Worm (Caenorhabditis elegans): ENCODE measurements around the gene pycr-1.
A peak's percentile ranks its signal among the peaks of the same experiment; 100 is the strongest.

The pycr-1 gene

ce11 chrX:12164943-12165342 lies 18.3 kb downstream of the pycr-1 start:
- no peak for TF ChIP-seq sea-2 (GFP tag; optimal IDR thresholded peaks at IDR 0.05)
- no peak for TF ChIP-seq R02D3.7 (tag; optimal IDR thresholded peaks at IDR 0.05)
- TF ChIP-seq egl-5 (tag; optimal IDR thresholded peaks at IDR 0.05), result peak; percentile 21
- no peak for TF ChIP-seq ceh-16 (tag; optimal IDR thresholded peaks at IDR 0.05)
- peak; percentile 80 for TF ChIP-seq elt-1 (tag; optimal IDR thresholded peaks at IDR 0.05)

DNA sequence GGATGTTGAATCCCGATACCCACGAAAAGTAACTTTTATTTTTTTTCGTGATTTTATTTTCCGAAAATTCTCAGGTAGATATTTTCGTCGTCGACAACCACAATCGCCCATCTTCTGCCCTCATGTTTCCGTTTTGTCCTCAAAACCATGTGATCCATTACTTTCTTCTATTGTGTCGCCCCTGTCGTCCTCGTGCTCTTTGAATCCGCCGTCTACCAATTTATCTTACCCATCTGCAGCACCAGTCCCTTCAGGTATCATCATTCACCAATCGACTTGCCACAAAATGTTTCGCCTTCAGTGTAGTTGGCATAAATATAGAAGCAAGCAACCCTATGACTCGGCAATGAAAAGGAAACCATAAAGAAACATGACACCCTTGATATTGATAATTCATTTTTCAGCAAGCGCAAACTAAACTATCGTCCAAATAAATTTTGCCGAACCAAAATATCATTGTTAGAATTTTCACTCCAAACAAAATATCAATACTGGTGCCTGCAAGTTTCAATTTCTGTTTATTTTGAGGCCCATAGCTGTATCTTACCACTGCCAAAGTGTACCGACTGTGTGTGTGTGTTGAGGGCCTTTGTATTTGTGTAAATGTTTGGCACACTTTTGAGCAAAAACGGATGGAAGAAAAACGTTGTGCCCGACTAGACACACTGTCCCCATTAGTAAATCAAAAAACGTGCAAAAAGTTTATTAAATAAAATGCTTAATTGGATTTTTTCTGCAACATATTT lies 21.2 kb downstream of the pycr-1 start:
- TF ChIP-seq lin-39 (tag; optimal IDR thresholded peaks at IDR 0.05) (peak; percentile 59), pha-4 (tag; optimal IDR thresholded peaks at IDR 0.05) (peak; percentile 80), elt-2 (tag; optimal IDR thresholded peaks at IDR 0.05) (no peak), nhr-43 (tag; optimal IDR thresholded peaks at IDR 0.05; ENCODE audit: poor library complexity, severe bottlenecking) (no peak)

DNA sequence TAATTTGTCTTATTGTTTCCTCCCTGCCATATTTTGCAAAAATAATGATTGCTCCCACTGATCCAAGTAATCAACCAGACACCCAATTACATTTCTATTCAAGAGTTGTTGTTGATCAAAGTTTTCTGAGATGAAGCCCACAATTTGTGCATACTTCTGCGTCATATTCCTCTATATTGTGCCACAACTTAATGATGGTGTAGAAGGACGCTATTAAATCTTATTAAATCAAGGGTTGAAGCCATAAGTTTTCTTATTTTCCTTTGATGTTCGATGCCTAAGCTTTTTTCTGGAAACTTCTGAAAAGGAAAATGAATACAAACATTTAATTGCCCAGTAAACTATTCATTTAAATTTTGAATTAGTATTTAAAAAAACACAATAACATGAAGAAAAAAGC lies 22.1 kb downstream of the pycr-1 start:
- no peak for TF ChIP-seq zag-1 (tag; optimal IDR thresholded peaks at IDR 0.05)
- no peak for TF ChIP-seq lsy-12 (tag; optimal IDR thresholded peaks at IDR 0.05)
- peak; percentile 10 for TF ChIP-seq pha-4 (tag; optimal IDR thresholded peaks at IDR 0.05)
- no peak for TF ChIP-seq eor-1 (tag; optimal IDR thresholded peaks at IDR 0.05)
- no peak for TF ChIP-seq nhr-23 (tag; optimal IDR thresholded peaks at IDR 0.05)
- TF ChIP-seq nhr-25 (tag; optimal IDR thresholded peaks at IDR 0.05), result peak; percentile 19
- TF ChIP-seq unc-62 (GFP tag; optimal IDR thresholded peaks at IDR 0.05), result no peak
- no peak for TF ChIP-seq nhr-12 (tag; optimal IDR thresholded peaks at IDR 0.05)

ce11 chrX:12169390-12169789 lies 22.8 kb downstream of the pycr-1 start:
- TF ChIP-seq ama-1 (optimal IDR thresholded peaks at IDR 0.05) (peak; percentile 67), nhr-237 (tag; optimal IDR thresholded peaks at IDR 0.05) (no peak), nhr-11 (tag; optimal IDR thresholded peaks at IDR 0.05) (no peak), zag-1 (tag; optimal IDR thresholded peaks at IDR 0.05) (no peak), nhr-77 (tag; optimal IDR thresholded peaks at IDR 0.05) (no peak)

ce11 chrX:12171631-12172348 lies 25.2 kb downstream of the pycr-1 start, which contains the start of gene F57G12.1:
Gene F57G12.1 (minus strand): TSS chrX:12171681.
- peak; percentile 71 for TF ChIP-seq elt-1 (tag; optimal IDR thresholded peaks at IDR 0.05)
- no peak for TF ChIP-seq aly-2 (tag; optimal IDR thresholded peaks at IDR 0.05)
- TF ChIP-seq lsy-12 (tag; optimal IDR thresholded peaks at IDR 0.05), result peak; percentile 9
- TF ChIP-seq lin-39 (tag; optimal IDR thresholded peaks at IDR 0.05), result peak; percentile 97
- no peak for TF ChIP-seq nhr-28 (tag; optimal IDR thresholded peaks at IDR 0.05)
- peak; percentile 81 for TF ChIP-seq ama-1 (optimal IDR thresholded peaks at IDR 0.05)
- TF ChIP-seq unc-62 (GFP tag; optimal IDR thresholded peaks at IDR 0.05), result peak; percentile 55
- peak; percentile 41 for TF ChIP-seq pqm-1 (tag; optimal IDR thresholded peaks at IDR 0.05)
- no peak for TF ChIP-seq ceh-9 (tag; optimal IDR thresholded peaks at IDR 0.05)
- TF ChIP-seq fos-1 (tag; optimal IDR thresholded peaks at IDR 0.05), result no peak
- peak; percentile 90 for TF ChIP-seq nfya-1 (tag; optimal IDR thresholded peaks at IDR 0.05; ENCODE audit: insufficient read depth)
- TF ChIP-seq nhr-25 (tag; optimal IDR thresholded peaks at IDR 0.05), result peak; percentile 88
- TF ChIP-seq ceh-82 (tag; optimal IDR thresholded peaks at IDR 0.05), result no peak
- no peak for TF ChIP-seq elt-3 (tag; optimal IDR thresholded peaks at IDR 0.05)
- TF ChIP-seq daf-12 (tag; optimal IDR thresholded peaks at IDR 0.05), result no peak
- peak; percentile 56 for TF ChIP-seq fkh-10 (GFP tag; optimal IDR thresholded peaks at IDR 0.05)
- peak; percentile 5 for TF ChIP-seq tbx-2 (tag; optimal IDR thresholded peaks at IDR 0.05)
- TF ChIP-seq jun-1 (tag; optimal IDR thresholded peaks at IDR 0.05), result peak; percentile 36
- TF ChIP-seq lin-15B (tag; optimal IDR thresholded peaks at IDR 0.05), result peak; percentile 7
- TF ChIP-seq egl-5 (tag; optimal IDR thresholded peaks at IDR 0.05), result peak; percentile 48
- peak; percentile 85 for TF ChIP-seq pha-4 (tag; optimal IDR thresholded peaks at IDR 0.05)
- no peak for TF ChIP-seq nhr-237 (tag; optimal IDR thresholded peaks at IDR 0.05)
- TF ChIP-seq snpc-4 (tag; optimal IDR thresholded peaks at IDR 0.05), result no peak
- TF ChIP-seq nhr-77 (tag; optimal IDR thresholded peaks at IDR 0.05), result no peak
- peak; percentile 41 for TF ChIP-seq egl-27 (tag; optimal IDR thresholded peaks at IDR 0.05)
- TF ChIP-seq nhr-43 (tag; optimal IDR thresholded peaks at IDR 0.05; ENCODE audit: poor library complexity, severe bottlenecking), result peak; percentile 37
- peak; percentile 93 for TF ChIP-seq hmg-11 (tag; optimal IDR thresholded peaks at IDR 0.05)
- peak; percentile 39 for TF ChIP-seq ceh-28 (tag; optimal IDR thresholded peaks at IDR 0.05)
- no peak for TF ChIP-seq sea-2 (GFP tag; optimal IDR thresholded peaks at IDR 0.05)
- TF ChIP-seq nhr-23 (tag; optimal IDR thresholded peaks at IDR 0.05), result peak; percentile 76
- peak; percentile 57 for TF ChIP-seq elt-2 (tag; optimal IDR thresholded peaks at IDR 0.05)
- TF ChIP-seq zag-1 (tag; optimal IDR thresholded peaks at IDR 0.05), result no peak
- peak; percentile 51 for TF ChIP-seq mdl-1 (tag; optimal IDR thresholded peaks at IDR 0.05)
- TF ChIP-seq ZK546.5 (tag; optimal IDR thresholded peaks at IDR 0.05), result no peak
- TF ChIP-seq fkh-2 (tag; optimal IDR thresholded peaks at IDR 0.05), result no peak
- no peak for TF ChIP-seq R02D3.7 (tag; optimal IDR thresholded peaks at IDR 0.05)
- peak; percentile 58 for TF ChIP-seq skn-1 (tag; optimal IDR thresholded peaks at IDR 0.05)
